Fruit fly (Drosophila melanogaster): ENCODE data around the gene narya.
A peak's percentile ranks its signal among the peaks of the same experiment; 100 is the strongest.

The narya gene

DNA sequence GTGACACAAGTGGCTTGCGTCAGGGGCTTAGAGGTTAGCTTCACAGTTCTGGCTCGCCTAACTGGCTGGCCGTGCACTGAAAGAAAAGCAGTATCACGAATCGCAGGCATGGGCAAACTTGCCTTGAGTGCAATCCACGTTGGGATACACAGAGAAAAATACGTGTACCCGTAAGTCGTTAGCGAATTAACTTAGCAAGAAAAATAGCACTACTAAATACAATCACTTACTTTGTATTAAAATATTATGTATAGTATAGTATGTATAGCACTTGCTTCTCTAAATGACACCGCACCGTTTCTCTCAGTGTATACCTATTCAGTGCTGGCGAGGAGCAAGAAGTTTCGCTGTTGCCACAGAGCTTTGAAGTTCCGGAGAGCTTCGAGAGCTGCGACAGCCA is 21.7 kb upstream of the narya start (continued):
- peak; percentile 32 for TF ChIP-seq CG30403 (GFP tag; optimal IDR thresholded peaks at IDR 0.05)
- peak; percentile 25; the same call in 1 of the 3 replicates for TF ChIP-seq CG34422 (GFP tag; IDR thresholded peaks at IDR 0.05)
- TF ChIP-seq CG13624 (GFP tag; optimal IDR thresholded peaks at IDR 0.05) = no peak
- TF ChIP-seq prd (optimal IDR thresholded peaks at IDR 0.05) = no peak
- peak; percentile 47; the same call in 2 of the 3 replicates for TF ChIP-seq prd (GFP tag; IDR thresholded peaks at IDR 0.05)
- TF ChIP-seq Blimp-1 (GFP tag; optimal IDR thresholded peaks at IDR 0.05) = peak; percentile 37
- peak; percentile 25 for TF ChIP-seq NfI (GFP tag; optimal IDR thresholded peaks at IDR 0.05)
- TF ChIP-seq CG17328 (GFP tag; IDR thresholded peaks at IDR 0.05) = peak; percentile 30; the same call in 1 of the 2 replicates
- peak; percentile 39 for TF ChIP-seq CG15514 (GFP tag; optimal IDR thresholded peaks at IDR 0.05)
- peak; percentile 45 for TF ChIP-seq Sox102F (GFP tag; optimal IDR thresholded peaks at IDR 0.05)
- TF ChIP-seq CG16815 (GFP tag; optimal IDR thresholded peaks at IDR 0.05) = no peak
- no peak for TF ChIP-seq klu (GFP tag; IDR thresholded peaks at IDR 0.05)
- TF ChIP-seq CG30020 (tag; optimal IDR thresholded peaks at IDR 0.05) = no peak
- TF ChIP-seq danr (GFP tag; IDR thresholded peaks at IDR 0.05) = 0 out of 2 replicates have a peak, but pooled peaks have one; percentile 20
- peak; percentile 36 for TF ChIP-seq tin (GFP tag; optimal IDR thresholded peaks at IDR 0.05)
- TF ChIP-seq ems (GFP tag; optimal IDR thresholded peaks at IDR 0.05) = no peak
- peak; percentile 20 for TF ChIP-seq CG17829 (tag; optimal IDR thresholded peaks at IDR 0.05)
- peak; percentile 48; the same call in 1 of the 2 replicates for TF ChIP-seq CG3847 (GFP tag; IDR thresholded peaks at IDR 0.05)
- peak; percentile 8 for TF ChIP-seq Deaf1 (tag; optimal IDR thresholded peaks at IDR 0.05)
- TF ChIP-seq Drgx (GFP tag; IDR thresholded peaks at IDR 0.05) = 0 out of 2 replicates have a peak, but pooled peaks have one; percentile 25
- peak; percentile 67 for TF ChIP-seq CG11504 (tag; optimal IDR thresholded peaks at IDR 0.05)
- peak; percentile 9 for TF ChIP-seq odd (GFP tag; optimal IDR thresholded peaks at IDR 0.05)
- peak; percentile 67 for TF ChIP-seq row (GFP tag; IDR thresholded peaks at IDR 0.05)
- peak; percentile 54 for TF ChIP-seq grau (tag; optimal IDR thresholded peaks at IDR 0.05)
- TF ChIP-seq org-1 (GFP tag; optimal IDR thresholded peaks at IDR 0.05) = peak; percentile 20
- TF ChIP-seq CG30431 (GFP tag; optimal IDR thresholded peaks at IDR 0.05) = peak; percentile 32
- peak; percentile 28 for TF ChIP-seq CG18262 (tag; optimal IDR thresholded peaks at IDR 0.05)
- TF ChIP-seq gt (GFP tag; IDR thresholded peaks at IDR 0.05) = no peak
- TF ChIP-seq phol (tag; optimal IDR thresholded peaks at IDR 0.05) = peak; percentile 40
- TF ChIP-seq onecut (GFP tag; IDR thresholded peaks at IDR 0.05) = peak; percentile 30; the same call in 1 of the 2 replicates
- peak; percentile 53 for TF ChIP-seq unpg (GFP tag; optimal IDR thresholded peaks at IDR 0.05)
- peak; percentile 22 for TF ChIP-seq Hr3 (GFP tag; optimal IDR thresholded peaks at IDR 0.05)
- TF ChIP-seq CG12769 (tag; optimal IDR thresholded peaks at IDR 0.05) = peak; percentile 66
- no peak for TF ChIP-seq CG11398 (GFP tag; optimal IDR thresholded peaks at IDR 0.05)
- peak; percentile 63 for TF ChIP-seq Meics (GFP tag; optimal IDR thresholded peaks at IDR 0.05)
- TF ChIP-seq Fer3 (tag; optimal IDR thresholded peaks at IDR 0.05) = peak; percentile 47
- TF ChIP-seq CG7556 (GFP tag; optimal IDR thresholded peaks at IDR 0.05) = peak; percentile 65
- peak; percentile 38 for TF ChIP-seq CG10979 (tag; optimal IDR thresholded peaks at IDR 0.05)
- TF ChIP-seq sens (GFP tag) = peak; percentile 59
- TF ChIP-seq ttk (GFP tag; IDR thresholded peaks at IDR 0.05) = 0 out of 2 replicates have a peak, but pooled peaks have one; percentile 19
- peak; percentile 65 for TF ChIP-seq Hand (GFP tag; optimal IDR thresholded peaks at IDR 0.05)
- TF ChIP-seq dysf (GFP tag; IDR thresholded peaks at IDR 0.05) = peak; percentile 59; the same call in 2 of the 3 replicates
- peak; percentile 20 for TF ChIP-seq jing (GFP tag; optimal IDR thresholded peaks at IDR 0.05)
- TF ChIP-seq dpn (GFP tag; optimal IDR thresholded peaks at IDR 0.05) = peak; percentile 6 to 9
- peak; percentile 71 for TF ChIP-seq lab (GFP tag; optimal IDR thresholded peaks at IDR 0.05)
- TF ChIP-seq bcd (GFP tag; optimal IDR thresholded peaks at IDR 0.05) = peak; percentile 34
- TF ChIP-seq Hsf (GFP tag; optimal IDR thresholded peaks at IDR 0.05) = peak; percentile 26
- TF ChIP-seq CG17359 (tag; optimal IDR thresholded peaks at IDR 0.05) = peak; percentile 46
- peak; percentile 44 for TF ChIP-seq esg (GFP tag; conservative IDR thresholded peaks at IDR 0.05)
- peak; percentile 34 for TF ChIP-seq ind (GFP tag; optimal IDR thresholded peaks at IDR 0.05)
- peak; percentile 29 for TF ChIP-seq CG10209 (GFP tag; optimal IDR thresholded peaks at IDR 0.05)
